Worm (Caenorhabditis elegans) whole organism, L2 larva: ENCODE results near the gene clc-25.

Experiments used
- R02D3.7 ChIP-seq: fragments of 150-350 bp; optimal IDR thresholded peaks from 2 replicates; lab custom pipeline; 2014; ENCODE audit warnings: missing biosample characterization, missing genetic modification characterization
- ama-1 ChIP-seq: fragments of 150-350 bp; optimal IDR thresholded peaks from 2 replicates; lab custom pipeline; 2018; ENCODE audit warnings: inconsistent platforms
- elt-1 ChIP-seq: fragments of 150-350 bp; optimal IDR thresholded peaks from 2 replicates; lab custom pipeline; 2014; ENCODE audit warnings: missing biosample characterization, missing genetic modification characterization
- elt-3 ChIP-seq: sonication (generic microtip); optimal IDR thresholded peaks from 2 replicates; lab custom pipeline; 2017; ENCODE audit warnings: missing biosample characterization, missing genetic modification characterization
- fos-1 ChIP-seq: fragments of 150-350 bp; optimal IDR thresholded peaks from 2 replicates; lab custom pipeline; 2014; ENCODE audit warnings: missing biosample characterization, missing genetic modification characterization
- lin-13 ChIP-seq: fragments of 150-350 bp; optimal IDR thresholded peaks from 2 replicates; lab custom pipeline; 2014; ENCODE audit warnings: missing biosample characterization, missing genetic modification reagents, missing genetic modification characterization
- lsy-2 ChIP-seq, 2 experiments: fragments of 150-350 bp in 1 of 2; sonication (generic microtip) in 1 of 2; optimal IDR thresholded peaks; 2 replicates each; lab custom pipeline; 2014 to 2017; ENCODE audit warnings: missing biosample characterization in 2 of 2, missing genetic modification characterization in 2 of 2
- nhr-11 ChIP-seq: fragments of 150-350 bp; optimal IDR thresholded peaks from 2 replicates; lab custom pipeline; 2014; ENCODE audit warnings: missing biosample characterization, missing genetic modification characterization
- nhr-12 ChIP-seq: fragments of 150-350 bp; optimal IDR thresholded peaks from 2 replicates; lab custom pipeline; 2014; ENCODE audit warnings: missing biosample characterization, missing genetic modification characterization
- sma-9 ChIP-seq, 2 experiments: fragments of 150-350 bp in 1 of 2; sonication (generic microtip) in 1 of 2; optimal IDR thresholded peaks; 2 replicates each; lab custom pipeline; 2014 to 2016; ENCODE audit warnings: missing genetic modification characterization in 2 of 2, mild to moderate bottlenecking in 1 of 2, missing biosample characterization in 1 of 2, missing compliant biosample characterization in 1 of 2, missing genetic modification reagents in 1 of 2, moderate library complexity in 1 of 2
- snpc-4 ChIP-seq: fragments of 150-350 bp; optimal IDR thresholded peaks from 2 replicates; lab custom pipeline; 2014; ENCODE audit warnings: missing biosample characterization, missing genetic modification characterization
- unc-62 ChIP-seq: fragments of 150-350 bp; optimal IDR thresholded peaks from 2 replicates; lab custom pipeline; 2014; ENCODE audit warnings: missing biosample characterization, missing genetic modification reagents, missing genetic modification characterization
- ztf-11 ChIP-seq: sonication (generic microtip); optimal IDR thresholded peaks from 2 replicates; lab custom pipeline; 2017; ENCODE audit warnings: missing biosample characterization, missing genetic modification characterization

DNA sequence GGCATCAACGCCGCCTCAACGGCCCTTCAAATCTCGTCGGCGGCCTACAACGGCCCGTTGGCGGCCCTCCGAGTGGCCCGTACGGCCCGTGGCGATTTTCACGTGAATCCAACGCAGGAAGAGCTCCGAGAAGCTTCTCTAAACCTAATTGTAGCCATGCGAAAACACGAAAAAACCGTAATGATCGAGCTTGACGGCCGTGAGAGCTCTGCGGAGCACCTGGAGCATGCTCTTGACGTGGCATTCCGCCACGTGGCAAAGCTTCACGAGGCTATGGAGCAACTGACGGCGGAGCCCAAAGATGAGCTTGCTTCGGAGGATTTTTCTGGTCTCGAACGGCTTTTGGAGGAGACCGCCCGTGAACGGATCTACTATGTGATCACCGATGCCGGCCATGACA, 13.9 kb upstream of the clc-25 start:
- TF ChIP-seq elt-1: no peak
- TF ChIP-seq nhr-12 (tag; lab: Kevin White, UChicago): no peak
- no peak for TF ChIP-seq R02D3.7
- TF ChIP-seq unc-62 (GFP tag; lab: Kevin White, UChicago): no peak
- no peak for TF ChIP-seq fos-1 (tag; lab: Kevin White, UChicago)
- TF ChIP-seq ama-1 (lab: Kevin White, UChicago): no peak
- no peak for TF ChIP-seq nhr-11 (tag; lab: Kevin White, UChicago)
- TF ChIP-seq snpc-4 (tag; lab: Kevin White, UChicago): no peak
- TF ChIP-seq sma-9 (GFP tag; optimal IDR thresholded peaks at IDR 0.05; lab: Kevin White, UChicago): no peak
- TF ChIP-seq sma-9 (tag; optimal IDR thresholded peaks at IDR 0.05; lab: Kevin White, UChicago): no peak
- TF ChIP-seq ztf-11: no peak
- TF ChIP-seq lin-13 (GFP tag; lab: Kevin White, UChicago): no peak
- no peak for TF ChIP-seq elt-3 (tag; lab: Kevin White, UChicago)
- TF ChIP-seq lsy-2 (tag; optimal IDR thresholded peaks at IDR 0.05; lab: Kevin White, UChicago): no peak
